Worm (Caenorhabditis elegans) whole organism, L2 larva: ENCODE measurements around the gene srh-32.

Experiments
- F13H6.1 ChIP-seq: sonication (generic microtip); optimal IDR thresholded peaks from 2 replicates; lab custom pipeline; 2016; ENCODE audit warnings: missing genetic modification characterization, missing compliant biosample characterization
- lin-11 ChIP-seq: fragments of 150-350 bp; sonication (generic microtip); optimal IDR thresholded peaks from 2 replicates; lab custom pipeline; 2014; ENCODE audit warnings: missing biosample characterization, missing genetic modification characterization, inconsistent platforms, mixed read lengths

DNA sequence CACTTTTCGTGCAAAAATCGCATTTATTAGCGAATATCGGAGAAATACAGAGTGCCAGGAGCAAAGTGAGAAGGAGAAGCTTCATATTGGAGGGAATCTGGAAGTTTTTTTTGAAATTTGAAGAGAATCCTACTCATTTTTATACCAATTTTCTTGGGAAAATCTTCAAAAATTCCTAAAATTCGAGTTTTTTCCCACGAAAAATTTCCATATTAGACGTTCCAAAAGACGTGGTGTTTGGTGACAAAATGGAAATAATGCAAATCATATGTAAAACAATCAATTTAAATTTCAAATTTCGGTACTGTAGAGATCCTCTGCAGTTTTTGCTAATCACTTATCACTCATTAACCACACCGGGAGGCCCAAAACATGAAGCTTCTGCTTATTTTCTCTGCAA, 16.2 kb upstream of the srh-32 start, which contains the start of the genes F59A1.16 and F59A1.6:
- TF ChIP-seq lin-11 (tag; lab: Kevin White, UChicago) (no peak), F13H6.1 (tag; lab: Kevin White, UChicago) (no peak)
